Fruit fly (Drosophila melanogaster) whole organism, embryonic: ENCODE measurements around the gene Uev1A.

Source experiments
- Bgb ChIP-seq: fragments of 200-800 bp; sonication (Bioruptor generic); IDR thresholded peaks from 2 replicates; pipeline ENCODE4 v1.3.6; 2022; ENCODE audit warnings: missing biosample characterization, missing genetic modification characterization; ENCODE audit not compliant: partially characterized antibody
- CG10267 ChIP-seq: fragments of 200-800 bp; sonication (Bioruptor generic); optimal IDR thresholded peaks from 2 replicates; lab custom pipeline; 2018; ENCODE audit warnings: missing biosample characterization, mild to moderate bottlenecking, missing genetic modification characterization, moderate library complexity
- CG10654 ChIP-seq: fragments of 200-800 bp; sonication (Bioruptor generic); optimal IDR thresholded peaks from 2 replicates; lab custom pipeline; 2016; ENCODE audit warnings: missing biosample characterization, missing genetic modification characterization
- CG11093 ChIP-seq: fragments of 200-800 bp; sonication (Bioruptor generic); IDR thresholded peaks from 3 replicates; pipeline ENCODE4 v1.3.6; 2022; ENCODE audit warnings: missing biosample characterization, missing genetic modification characterization
- CG15269 ChIP-seq: fragments of 200-800 bp; sonication (Bioruptor generic); optimal IDR thresholded peaks from 2 replicates; lab custom pipeline; 2018; ENCODE audit warnings: missing biosample characterization, mild to moderate bottlenecking, missing genetic modification characterization, moderate library complexity
- CG15601 ChIP-seq: fragments of 200-800 bp; sonication (Bioruptor generic); optimal IDR thresholded peaks from 3 replicates; lab custom pipeline; 2019; ENCODE audit warnings: missing biosample characterization, mild to moderate bottlenecking, missing genetic modification characterization, moderate library complexity
- CG17612 ChIP-seq: fragments of 200-800 bp; sonication (Bioruptor generic); IDR thresholded peaks from 2 replicates; pipeline ENCODE4 v1.3.6; 2022; ENCODE audit warnings: missing biosample characterization, missing genetic modification characterization
- CG18619 ChIP-seq: fragments of 200-800 bp; sonication (Bioruptor generic); optimal IDR thresholded peaks from 3 replicates; lab custom pipeline; 2017; ENCODE audit warnings: missing biosample characterization, mild to moderate bottlenecking, missing genetic modification characterization
- CG30431 ChIP-seq: fragments of 200-800 bp; sonication (Bioruptor generic); optimal IDR thresholded peaks from 2 replicates; lab custom pipeline; 2017; ENCODE audit warnings: missing biosample characterization, missing genetic modification characterization
- CG32532 ChIP-seq: fragments of 200-800 bp; sonication (Bioruptor generic); IDR thresholded peaks from 2 replicates; pipeline ENCODE4 v1.3.6; 2022; ENCODE audit warnings: missing biosample characterization, missing genetic modification characterization
- CG4424 ChIP-seq: fragments of 200-800 bp; sonication (Bioruptor generic); optimal IDR thresholded peaks from 3 replicates; lab custom pipeline; 2016; ENCODE audit warnings: missing biosample characterization, missing genetic modification characterization
- CG4854 ChIP-seq: fragments of 200-800 bp; sonication (Bioruptor generic); optimal IDR thresholded peaks from 2 replicates; lab custom pipeline; 2016; ENCODE audit warnings: missing biosample characterization, missing genetic modification characterization, inconsistent platforms
- CG6254 ChIP-seq: fragments of 200-800 bp; sonication (Bioruptor generic); optimal IDR thresholded peaks from 3 replicates; lab custom pipeline; 2017; ENCODE audit warnings: mild to moderate bottlenecking, missing biosample characterization, missing genetic modification reagents, missing genetic modification characterization
- CG6272 ChIP-seq: fragments of 200-800 bp; sonication (Bioruptor generic); IDR thresholded peaks from 2 replicates; pipeline ENCODE4 v1.3.6; 2022; ENCODE audit warnings: missing biosample characterization, missing genetic modification characterization
- CG8388 ChIP-seq: fragments of 200-800 bp; sonication (Bioruptor generic); optimal IDR thresholded peaks from 2 replicates; lab custom pipeline; 2019; ENCODE audit warnings: missing biosample characterization, mild to moderate bottlenecking, missing genetic modification characterization, moderate library complexity
- D19B ChIP-seq: fragments of 200-800 bp; sonication (Bioruptor generic); optimal IDR thresholded peaks from 2 replicates; lab custom pipeline; 2017; ENCODE audit warnings: missing biosample characterization, mild to moderate bottlenecking, missing genetic modification characterization
- Dip3 ChIP-seq: fragments of 200-800 bp; sonication (Bioruptor generic); optimal IDR thresholded peaks from 3 replicates; lab custom pipeline; 2016; ENCODE audit warnings: missing biosample characterization, missing genetic modification characterization
- ERR ChIP-seq: fragments of 200-800 bp; sonication (Bioruptor generic); optimal IDR thresholded peaks from 2 replicates; lab custom pipeline; 2016; ENCODE audit warnings: missing biosample characterization, missing genetic modification characterization
- Fer1 ChIP-seq: fragments of 200-800 bp; sonication (Bioruptor generic); optimal IDR thresholded peaks from 2 replicates; lab custom pipeline; 2017; ENCODE audit warnings: missing biosample characterization, mild to moderate bottlenecking, missing genetic modification characterization
- Fer3 ChIP-seq: fragments of 200-800 bp; sonication (Bioruptor generic); optimal IDR thresholded peaks from 2 replicates; lab custom pipeline; 2018; ENCODE audit warnings: missing biosample characterization, mild to moderate bottlenecking, missing genetic modification characterization, moderate library complexity
- Hey ChIP-seq: fragments of 200-800 bp; sonication (Bioruptor generic); optimal IDR thresholded peaks from 3 replicates; lab custom pipeline; 2018; ENCODE audit warnings: missing biosample characterization, mild to moderate bottlenecking, missing genetic modification characterization
- Med ChIP-seq: fragments of 200-800 bp; sonication (Bioruptor generic); peaks from one replicate; lab custom pipeline; 2016; ENCODE audit warnings: missing biosample characterization, missing genetic modification characterization, mild to moderate bottlenecking, inconsistent platforms, moderate library complexity
- Mes4 ChIP-seq: fragments of 200-800 bp; sonication (Bioruptor generic); optimal IDR thresholded peaks from 2 replicates; lab custom pipeline; 2016; ENCODE audit warnings: missing biosample characterization, missing genetic modification characterization
- Nf-YB ChIP-seq: fragments of 200-800 bp; sonication (Bioruptor generic); optimal IDR thresholded peaks from 3 replicates; lab custom pipeline; 2019; ENCODE audit warnings: missing biosample characterization, mild to moderate bottlenecking, missing genetic modification characterization, moderate library complexity
- Oli ChIP-seq: fragments of 200-800 bp; sonication (Bioruptor generic); optimal IDR thresholded peaks from 2 replicates; lab custom pipeline; 2018; ENCODE audit warnings: missing biosample characterization, mild to moderate bottlenecking, missing genetic modification characterization, moderate library complexity
- Pdp1 ChIP-seq, 2 experiments: fragments of 200-800 bp; sonication (Bioruptor generic); optimal IDR thresholded peaks; 3 replicates each; lab custom pipeline; 2016; ENCODE audit warnings: missing biosample characterization in 2 of 2, missing genetic modification characterization in 2 of 2, mild to moderate bottlenecking in 1 of 2, moderate library complexity in 1 of 2
- Sox100B ChIP-seq: fragments of 200-800 bp; sonication (Bioruptor generic); optimal IDR thresholded peaks from 3 replicates; lab custom pipeline; 2018; ENCODE audit warnings: missing biosample characterization, mild to moderate bottlenecking, missing genetic modification characterization
- TFAM ChIP-seq: fragments of 200-800 bp; sonication (Bioruptor generic); optimal IDR thresholded peaks from 2 replicates; lab custom pipeline; 2017; ENCODE audit warnings: missing biosample characterization, missing genetic modification characterization, inconsistent platforms
- Trl ChIP-seq, 3 experiments: fragments of >200 bp in 2 of 3; fragments of 200-800 bp in 1 of 3; sonication (Bioruptor generic) in 1 of 3; optimal IDR thresholded peaks; 2 replicates in 1 of 3; 3 replicates in 2 of 3; lab custom pipeline; 2016 to 2017; ENCODE audit warnings: missing biosample characterization in 1 of 3, missing genetic modification characterization in 1 of 3
- bsh ChIP-seq, 2 experiments: fragments of 200-800 bp; sonication (Bioruptor generic); optimal IDR thresholded peaks; 2 replicates each; lab custom pipeline; 2017 to 2018; ENCODE audit warnings: mild to moderate bottlenecking in 2 of 2, missing biosample characterization in 2 of 2, missing genetic modification characterization in 2 of 2, moderate library complexity in 1 of 2
- danr ChIP-seq: fragments of 200-800 bp; sonication (Bioruptor generic); IDR thresholded peaks from 2 replicates; pipeline ENCODE4 v1.3.6; 2022; ENCODE audit warnings: missing biosample characterization, missing genetic modification characterization
- exex ChIP-seq: fragments of 200-800 bp; sonication (Bioruptor generic); optimal IDR thresholded peaks from 4 replicates; lab custom pipeline; 2018; ENCODE audit warnings: missing biosample characterization, mild to moderate bottlenecking, missing genetic modification characterization, moderate library complexity
- fd96Cb ChIP-seq: fragments of 200-800 bp; sonication (Bioruptor generic); optimal IDR thresholded peaks from 2 replicates; lab custom pipeline; 2018; ENCODE audit warnings: missing biosample characterization, mild to moderate bottlenecking, missing genetic modification characterization, moderate library complexity
- gsb ChIP-seq: fragments of 200-800 bp; sonication (Bioruptor generic); IDR thresholded peaks from 2 replicates; pipeline ENCODE4 v1.3.6; 2022; ENCODE audit warnings: missing biosample characterization, missing genetic modification characterization
- hbn ChIP-seq: fragments of 200-800 bp; sonication (Bioruptor generic); IDR thresholded peaks from 2 replicates; pipeline ENCODE4 v1.3.6; 2022; ENCODE audit warnings: missing biosample characterization, missing genetic modification characterization; ENCODE audit not compliant: partially characterized antibody
- hkb ChIP-seq, 2 experiments: fragments of 200-800 bp in 1 of 2; fragments of >200 bp in 1 of 2; sonication (Bioruptor generic) in 1 of 2; IDR thresholded peaks in 1 of 2; optimal IDR thresholded peaks in 1 of 2; 2 replicates each; pipeline versions ENCODE4 v1.3.6 to Lab custom; 2017 to 2022; ENCODE audit warnings: missing biosample characterization in 1 of 2, missing genetic modification characterization in 1 of 2
- ind ChIP-seq: fragments of 200-800 bp; sonication (Bioruptor generic); optimal IDR thresholded peaks from 3 replicates; lab custom pipeline; 2016; ENCODE audit warnings: missing biosample characterization, missing genetic modification characterization
- knrl ChIP-seq: fragments of 200-800 bp; sonication (Bioruptor generic); IDR thresholded peaks from 3 replicates; pipeline ENCODE4 v1.3.6; 2022; ENCODE audit warnings: missing biosample characterization, missing genetic modification characterization; ENCODE audit not compliant: partially characterized antibody
- lbe ChIP-seq: fragments of 200-800 bp; sonication (Bioruptor generic); optimal IDR thresholded peaks from 2 replicates; lab custom pipeline; 2016; ENCODE audit warnings: missing biosample characterization, mild to moderate bottlenecking, missing genetic modification characterization
- luna ChIP-seq: fragments of 200-800 bp; sonication (Bioruptor generic); optimal IDR thresholded peaks from 2 replicates; lab custom pipeline; 2016; ENCODE audit warnings: missing biosample characterization, missing genetic modification characterization
- p53 ChIP-seq: fragments of 200-800 bp; sonication (Bioruptor generic); optimal IDR thresholded peaks from 2 replicates; lab custom pipeline; 2016; ENCODE audit warnings: missing biosample characterization, missing genetic modification characterization
- phol ChIP-seq: fragments of 200-800 bp; sonication (Bioruptor generic); optimal IDR thresholded peaks from 3 replicates; lab custom pipeline; 2018; ENCODE audit warnings: missing biosample characterization, mild to moderate bottlenecking, missing genetic modification characterization, moderate library complexity
- pita ChIP-seq: fragments of 200-800 bp; sonication (Bioruptor generic); optimal IDR thresholded peaks from 2 replicates; lab custom pipeline; 2017; ENCODE audit warnings: missing biosample characterization, mild to moderate bottlenecking, missing genetic modification characterization
- psq ChIP-seq: fragments of 200-800 bp; sonication (Bioruptor generic); optimal IDR thresholded peaks from 2 replicates; lab custom pipeline; 2017; ENCODE audit warnings: missing biosample characterization, missing genetic modification characterization
- shn ChIP-seq: fragments of 200-800 bp; sonication (Bioruptor generic); optimal IDR thresholded peaks from 3 replicates; lab custom pipeline; 2016; ENCODE audit warnings: missing biosample characterization, missing genetic modification characterization
- ssp ChIP-seq: fragments of 200-800 bp; sonication (Bioruptor generic); IDR thresholded peaks from 2 replicates; pipeline ENCODE4 v1.3.6; 2022; ENCODE audit warnings: missing biosample characterization, missing genetic modification characterization
- stwl ChIP-seq: fragments of 200-800 bp; sonication (Bioruptor generic); optimal IDR thresholded peaks from 3 replicates; lab custom pipeline; 2018; ENCODE audit warnings: missing biosample characterization, mild to moderate bottlenecking, missing genetic modification characterization, moderate library complexity
- vvl ChIP-seq: fragments of 200-800 bp; sonication (Bioruptor generic); IDR thresholded peaks from 2 replicates; pipeline ENCODE4 v1.3.6; 2022; ENCODE audit warnings: missing biosample characterization, missing genetic modification characterization

Gene Uev1A

DNA sequence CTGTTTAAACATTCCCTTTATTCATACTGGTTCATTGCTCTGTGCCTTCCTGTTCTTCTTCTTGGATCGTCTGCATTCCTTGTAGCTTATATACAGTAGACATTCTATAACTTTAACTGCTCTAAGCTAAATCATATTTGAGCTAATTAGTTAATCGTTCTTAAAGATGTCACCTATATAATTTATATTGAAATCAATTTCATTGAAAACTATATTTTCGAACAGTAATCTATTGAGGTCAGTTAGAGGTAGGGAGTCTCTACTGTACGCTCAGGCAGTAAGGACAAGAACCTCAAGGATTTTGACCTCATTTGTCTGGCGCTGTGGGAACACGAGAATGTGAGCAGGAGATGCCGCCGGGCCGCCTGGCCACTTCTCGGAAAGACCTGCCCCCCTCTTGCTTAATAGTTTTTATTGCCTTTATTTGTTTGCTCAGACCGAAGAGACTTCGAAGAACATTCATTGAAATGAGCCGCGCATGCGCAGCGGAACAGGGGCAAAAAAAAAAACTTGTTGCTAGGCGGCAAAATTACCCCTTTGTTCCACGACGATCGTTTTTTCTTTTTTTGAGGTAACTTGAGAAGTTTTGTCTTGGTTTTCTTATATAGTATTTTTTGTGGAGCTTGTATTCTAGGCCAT lies 13.2 kb downstream of the Uev1A start (continued):
- TF ChIP-seq psq (no peak), CG8388 (GFP tag; lab: Kevin White, UChicago) (peak; percentile 25), danr (no peak), Pdp1 (GFP tag; optimal IDR thresholded peaks at IDR 0.05; lab: Kevin White, UChicago) (peak; percentile 9 to 17), CG32532 (GFP tag; lab: Robert Waterston, UW) (no peak), bsh (GFP tag; optimal IDR thresholded peaks at IDR 0.05; lab: Kevin White, UChicago) (peak; percentile 19 to 42), Hey (tag; lab: Kevin White, UChicago) (no peak), CG18619 (GFP tag; lab: Kevin White, UChicago) (no peak), vvl (0 out of 2 replicates have a peak, but pooled peaks have one; percentile 31), gsb (GFP tag; lab: Robert Waterston, UW) (no peak), ssp (GFP tag; lab: Robert Waterston, UW) (no peak), CG30431 (GFP tag; lab: Kevin White, UChicago) (peak; percentile 8), CG4424 (GFP tag; lab: Kevin White, UChicago) (no peak), hkb (optimal IDR thresholded peaks at IDR 0.05; lab: Kevin White, UChicago) (no peak), hkb (GFP tag; IDR thresholded peaks at IDR 0.05; lab: Robert Waterston, UW) (0 out of 2 replicates have a peak, but pooled peaks have one; percentile 38), Fer1 (GFP tag; lab: Kevin White, UChicago) (no peak), CG4854 (GFP tag; lab: Kevin White, UChicago) (no peak), CG11093 (GFP tag; lab: Robert Waterston, UW) (no peak), knrl (no peak), exex (tag; lab: Kevin White, UChicago) (no peak), Sox100B (GFP tag; lab: Kevin White, UChicago) (peak; percentile 14), luna (GFP tag; lab: Kevin White, UChicago) (no peak), Nf-YB (GFP tag; lab: Kevin White, UChicago) (no peak), CG10654 (GFP tag; lab: Kevin White, UChicago) (no peak), Bgb (GFP tag; lab: Robert Waterston, UW) (no peak), fd96Cb (peak; percentile 46), Fer3 (tag; lab: Kevin White, UChicago) (peak; percentile 1), TFAM (GFP tag; lab: Kevin White, UChicago) (no peak), ERR (GFP tag; lab: Kevin White, UChicago) (no peak), Dip3 (GFP tag; lab: Kevin White, UChicago) (no peak), ind (GFP tag; lab: Kevin White, UChicago) (peak; percentile 27), Oli (tag; lab: Kevin White, UChicago) (no peak), p53 (no peak), CG6254 (GFP tag; lab: Kevin White, UChicago) (peak; percentile 35), phol (peak; percentile 66), CG15269 (tag; lab: Kevin White, UChicago) (no peak), hbn (GFP tag; lab: Robert Waterston, UW) (no peak), CG15601 (tag; lab: Kevin White, UChicago) (no peak), shn (GFP tag; lab: Kevin White, UChicago) (no peak), Trl (optimal IDR thresholded peaks at IDR 0.05; lab: Kevin White, UChicago) (no peak), Trl (GFP tag; optimal IDR thresholded peaks at IDR 0.05; lab: Kevin White, UChicago) (no peak), D19B (GFP tag; lab: Kevin White, UChicago) (no peak), Med (peak; percentile 58), CG17612 (GFP tag; lab: Robert Waterston, UW) (peak; percentile 53; the same call in 1 of the 2 replicates), Mes4 (no peak), stwl (tag; lab: Kevin White, UChicago) (peak; percentile 41), pita (no peak), lbe (GFP tag; lab: Kevin White, UChicago) (peak; percentile 19), CG6272 (no peak), CG10267 (tag; lab: Kevin White, UChicago) (peak; percentile 74)
